Worm (Caenorhabditis elegans) whole organism, L4/young adult: ENCODE measurements around the gene best-17.

ENCODE experiments used
- W03F9.2 ChIP-seq: fragments of 150-350 bp; optimal IDR thresholded peaks from 2 replicates; lab custom pipeline; 2014; ENCODE audit warnings: missing biosample characterization, missing genetic modification characterization
- dao-5 ChIP-seq: sonication (generic microtip); optimal IDR thresholded peaks from 2 replicates; lab custom pipeline; 2016; ENCODE audit warnings: missing genotype, missing genetic modification characterization, moderate library complexity, missing compliant biosample characterization
- him-1 ChIP-seq: sonication (generic microtip); optimal IDR thresholded peaks from 2 replicates; lab custom pipeline; 2016; ENCODE audit warnings: missing genotype, missing genetic modification reagents, missing genetic modification characterization, missing compliant biosample characterization

The best-17 gene

DNA sequence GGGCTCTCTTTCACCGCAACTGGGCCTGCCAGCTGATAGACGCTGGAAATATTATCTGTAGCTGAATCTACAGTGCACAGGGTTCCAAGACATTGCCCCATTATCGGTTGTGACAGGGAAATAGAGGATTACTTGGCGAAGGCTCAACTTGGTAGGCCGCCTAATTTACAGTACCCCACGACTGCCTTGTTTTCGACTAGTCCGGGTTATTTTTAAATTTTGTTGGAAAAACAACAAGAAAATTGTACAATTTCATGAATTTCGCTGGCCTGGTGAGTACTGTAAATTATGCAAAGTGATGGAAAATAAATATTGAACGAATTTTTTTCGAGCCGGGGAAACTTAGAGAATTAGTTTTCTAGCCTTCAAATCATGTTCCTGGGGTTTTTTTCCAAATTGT, 26.6 kb upstream of the best-17 start, which contains the start of gene T19C3.7:
TSS of gene T19C3.7 (minus strand) at position 101 of the 400 bp plus-strand sequence.
- no peak for TF ChIP-seq him-1 (tag; lab: Kevin White, UChicago)
- TF ChIP-seq W03F9.2 (tag; lab: Kevin White, UChicago) = no peak
- TF ChIP-seq dao-5 = no peak

DNA sequence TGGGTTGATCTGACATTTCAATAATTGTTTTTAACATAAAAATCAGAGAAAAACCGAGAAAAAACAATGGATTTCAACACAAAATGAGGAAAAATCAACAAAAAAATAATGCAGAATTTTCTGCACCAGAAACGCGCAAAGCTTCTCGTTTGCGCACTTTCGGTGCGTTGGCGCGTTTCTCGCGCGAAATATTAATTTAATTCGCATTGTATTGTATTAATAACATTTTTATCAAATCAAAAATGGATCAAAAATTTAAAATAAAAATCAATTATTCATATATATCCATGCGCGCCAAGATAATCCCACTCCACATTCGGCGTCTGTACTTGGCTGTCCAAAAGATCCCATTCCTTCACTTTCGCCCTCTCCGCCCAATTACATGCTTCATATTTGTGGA, 25.2 kb upstream of the best-17 start, which contains the start of gene fem-2:
TSS of gene fem-2 (minus strand) at position 9 of the 400 bp plus-strand sequence.
- TF ChIP-seq W03F9.2 (tag; lab: Kevin White, UChicago) = peak; percentile 19
- TF ChIP-seq dao-5 = no peak

ce11 chrIII:631421-631820, 22.0 kb upstream of the best-17 start, which contains the start of gene T19C3.6:
Gene T19C3.6 (minus strand): TSS chrIII:631521.
- TF ChIP-seq W03F9.2 (tag; lab: Kevin White, UChicago) (no peak), him-1 (tag; lab: Kevin White, UChicago) (no peak), dao-5 (no peak)

DNA sequence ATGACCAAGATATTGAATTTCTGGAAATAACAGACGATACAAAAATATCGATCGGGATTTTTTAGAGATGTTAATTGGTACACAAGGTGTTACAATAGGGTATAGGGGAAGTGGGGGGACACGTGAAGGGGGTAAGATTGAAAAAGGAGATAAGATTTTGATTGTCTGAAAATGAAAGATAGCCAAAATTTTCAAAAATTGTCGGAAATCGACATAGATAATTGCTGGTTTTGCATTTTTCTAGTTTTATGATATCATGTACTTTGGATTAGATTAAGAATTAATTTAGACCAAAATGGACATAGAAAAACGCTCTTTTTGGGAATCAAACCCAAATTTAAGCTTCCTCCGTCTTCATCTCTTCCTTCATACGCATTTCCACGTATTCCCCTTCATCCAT, 18.4 kb upstream of the best-17 start, which contains the start of gene T19C3.5:
TSS of gene T19C3.5 (minus strand) at position 101 of the 400 bp plus-strand sequence.
- no peak for TF ChIP-seq dao-5
- TF ChIP-seq him-1 (tag; lab: Kevin White, UChicago) = no peak
- no peak for TF ChIP-seq W03F9.2 (tag; lab: Kevin White, UChicago)

DNA sequence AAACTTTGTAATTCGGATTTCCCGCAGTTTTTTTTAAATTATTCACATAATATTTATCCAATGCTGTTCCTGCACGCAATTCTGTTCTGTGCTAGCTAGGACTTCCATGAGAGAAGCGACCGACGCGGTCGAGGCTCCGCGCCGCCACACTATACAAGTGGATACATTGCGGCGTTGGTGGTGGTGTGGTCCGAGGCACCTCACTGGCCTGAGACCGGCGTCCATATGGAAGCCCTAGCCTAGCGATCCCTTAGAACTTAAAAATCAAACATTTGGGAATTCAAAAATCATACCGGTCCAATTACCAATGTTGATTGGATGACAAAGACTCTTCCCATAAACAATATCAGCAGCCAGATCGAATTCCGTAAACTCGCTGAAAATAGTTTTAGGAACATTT, 16.6 kb upstream of the best-17 start:
- TF ChIP-seq W03F9.2 (tag; lab: Kevin White, UChicago) = no peak
- TF ChIP-seq dao-5 = no peak
- TF ChIP-seq him-1 (tag; lab: Kevin White, UChicago) = no peak

DNA sequence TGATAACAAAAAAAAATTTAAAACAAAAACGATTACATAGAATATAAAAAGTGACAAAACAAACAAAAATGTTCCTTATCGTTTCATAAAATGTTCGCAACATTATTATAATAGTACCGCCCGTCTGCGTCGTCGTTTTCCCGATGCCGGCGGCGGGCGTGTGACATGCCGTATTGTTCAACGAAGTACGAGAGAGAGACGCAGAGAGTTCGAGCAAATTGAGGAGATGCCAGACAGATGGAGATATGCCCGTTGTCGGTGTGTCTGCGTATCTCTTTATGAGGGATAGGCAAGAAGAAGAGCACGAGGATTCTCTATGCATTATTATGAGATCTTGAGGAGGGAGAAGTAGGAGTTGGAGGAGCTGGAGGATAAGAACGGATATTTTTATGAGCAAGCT, 14.3 kb upstream of the best-17 start:
- TF ChIP-seq him-1 (tag; lab: Kevin White, UChicago) (peak; percentile 15), dao-5 (no peak), W03F9.2 (tag; lab: Kevin White, UChicago) (peak; percentile 59)

DNA sequence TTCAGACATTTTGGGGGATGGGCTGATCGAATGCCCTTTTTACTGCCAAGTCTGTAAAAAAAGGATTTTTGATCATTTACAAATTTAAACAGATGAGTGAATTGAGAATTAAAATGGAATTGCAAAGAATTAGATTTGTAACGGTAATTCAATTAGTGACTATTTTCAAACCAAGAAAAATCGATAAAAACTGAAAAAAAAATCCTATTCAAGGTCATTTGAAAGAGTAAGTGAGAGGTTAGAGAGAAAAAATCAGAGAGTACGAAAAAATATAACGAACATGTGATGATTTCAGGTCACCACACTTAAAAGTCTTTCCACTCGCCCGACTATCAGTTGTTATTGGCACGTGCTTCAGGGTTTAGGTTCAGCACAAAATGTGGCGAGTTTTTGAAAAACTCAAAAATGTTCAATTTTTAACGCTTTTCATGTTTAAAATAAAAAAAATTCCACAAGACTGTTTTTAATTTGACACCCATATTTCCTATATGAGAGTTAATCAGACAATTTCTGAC, 10.8 kb upstream of the best-17 start, which contains the start of gene T19C3.4:
TSS of gene T19C3.4 (minus strand) at position 51 of the 515 bp plus-strand sequence.
- TF ChIP-seq dao-5 (no peak), W03F9.2 (tag; lab: Kevin White, UChicago) (no peak), him-1 (tag; lab: Kevin White, UChicago) (no peak)

DNA sequence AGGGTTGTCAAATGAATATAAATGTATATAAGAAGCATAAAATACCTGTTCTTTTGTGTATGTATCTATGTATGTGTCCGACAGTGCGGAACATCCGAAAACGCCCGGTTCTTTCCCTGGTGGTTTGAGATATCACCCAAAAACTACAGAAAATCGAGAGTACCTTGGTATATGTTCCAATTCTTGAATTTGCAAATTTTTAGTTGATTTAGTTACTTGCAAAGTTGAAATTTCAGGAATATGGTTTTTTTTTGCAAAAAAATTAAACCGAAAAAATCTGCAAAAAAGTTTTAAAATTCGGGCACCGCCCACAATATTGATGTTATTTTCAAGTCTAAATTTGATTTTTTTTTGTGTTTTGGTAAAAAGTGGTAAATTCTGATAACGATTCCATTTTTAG, 8.0 kb upstream of the best-17 start, which contains the start of gene T19C3.2:
TSS of gene T19C3.2 (minus strand) at position 101 of the 400 bp plus-strand sequence.
- TF ChIP-seq W03F9.2 (tag; lab: Kevin White, UChicago) (no peak), him-1 (tag; lab: Kevin White, UChicago) (no peak), dao-5 (no peak)

DNA sequence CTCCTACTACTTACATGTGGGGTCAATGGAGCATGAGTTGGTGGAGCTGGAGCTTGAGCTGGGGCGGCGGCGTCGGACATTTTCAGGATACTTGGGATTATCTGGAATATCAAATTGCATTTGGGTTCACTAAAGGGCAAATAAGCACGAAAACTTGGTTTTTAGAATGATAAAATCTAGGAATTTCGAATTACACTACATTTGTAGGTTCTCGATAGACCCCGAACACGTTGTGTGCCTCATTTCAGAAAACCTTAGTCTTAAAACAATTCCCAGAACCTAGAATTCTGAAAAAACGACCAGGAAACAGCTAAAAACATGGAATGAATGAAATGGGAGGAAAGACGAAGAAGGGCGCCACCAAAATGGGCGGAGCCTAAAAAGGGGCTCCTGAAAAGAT, 5.0 kb upstream of the best-17 start, which contains the start of gene T19C3.3:
TSS of gene T19C3.3 (minus strand) at position 101 of the 400 bp plus-strand sequence.
- TF ChIP-seq dao-5 (no peak), him-1 (tag; lab: Kevin White, UChicago) (no peak), W03F9.2 (tag; lab: Kevin White, UChicago) (no peak)

- TF ChIP-seq him-1 (tag; lab: Kevin White, UChicago) (no peak), dao-5 (no peak), W03F9.2 (tag; lab: Kevin White, UChicago) (no peak)
These were observed 3.3 kb upstream of the best-17 start for ce11 chrIII:612759-613158.

DNA sequence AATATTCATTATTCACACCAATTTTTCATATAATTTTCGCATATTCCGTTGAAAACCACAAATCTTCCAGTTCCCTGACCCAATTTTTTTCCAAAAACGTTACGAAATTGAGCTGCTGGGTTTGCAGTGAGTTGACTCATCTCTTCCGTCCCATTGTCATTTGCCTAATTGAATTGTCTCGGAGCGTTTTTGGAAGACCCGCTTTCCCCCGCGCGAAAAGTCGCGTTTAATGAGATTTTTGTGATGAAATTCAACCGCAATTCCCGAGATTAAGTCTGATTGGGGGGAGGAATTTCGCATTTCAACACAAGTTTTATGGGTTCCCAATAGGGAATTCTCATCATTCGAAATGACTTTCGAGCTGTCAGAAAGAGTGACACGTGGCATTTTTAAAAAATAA, 2.5 kb upstream of the best-17 start:
- TF ChIP-seq him-1 (tag; lab: Kevin White, UChicago) (no peak), dao-5 (no peak), W03F9.2 (tag; lab: Kevin White, UChicago) (no peak)

ce11 chrIII:605415-606054, 3.9 kb downstream of the best-17 start, which contains the start of the genes Y55B1AR.4 and ttr-7:
Gene Y55B1AR.4 (minus strand): TSS chrIII:605515.
Gene ttr-7 (plus strand): TSS chrIII:606004.
- TF ChIP-seq dao-5 (no peak), W03F9.2 (tag; lab: Kevin White, UChicago) (no peak), him-1 (tag; lab: Kevin White, UChicago) (no peak)

DNA sequence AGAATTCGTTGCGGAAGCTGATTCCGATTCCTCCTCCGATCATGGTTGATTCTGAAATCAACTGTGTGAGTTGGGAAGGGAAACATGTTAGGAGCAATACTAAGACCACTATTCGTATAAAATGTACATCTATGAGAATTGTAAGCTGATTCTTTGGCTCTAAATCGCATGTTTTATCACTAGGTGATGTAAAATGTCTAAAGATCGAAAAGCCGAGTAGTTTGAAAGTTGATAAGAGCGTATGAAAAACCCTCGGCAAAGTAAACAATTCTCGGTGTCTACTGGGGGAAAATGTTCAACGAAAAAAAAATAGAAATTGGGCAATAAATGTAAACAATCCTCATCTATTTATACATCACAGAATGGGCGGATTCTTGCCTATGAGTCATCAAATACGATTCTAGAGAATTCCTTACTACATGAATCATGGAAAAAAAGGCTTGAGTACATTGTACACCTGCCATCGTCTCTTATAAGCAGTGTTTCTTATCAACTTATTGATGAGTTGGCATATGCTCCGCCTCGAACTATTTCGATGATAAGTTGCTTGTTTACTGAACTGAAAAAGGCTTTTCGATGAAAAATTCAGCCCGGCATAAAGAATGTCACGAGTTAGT, 9.0 kb downstream of the best-17 start, which contains the start of gene lec-6:
TSS of gene lec-6 (minus strand) at position 51 of the 617 bp plus-strand sequence.
- no peak for TF ChIP-seq W03F9.2 (tag; lab: Kevin White, UChicago)
- TF ChIP-seq him-1 (tag; lab: Kevin White, UChicago) = no peak
- no peak for TF ChIP-seq dao-5

DNA sequence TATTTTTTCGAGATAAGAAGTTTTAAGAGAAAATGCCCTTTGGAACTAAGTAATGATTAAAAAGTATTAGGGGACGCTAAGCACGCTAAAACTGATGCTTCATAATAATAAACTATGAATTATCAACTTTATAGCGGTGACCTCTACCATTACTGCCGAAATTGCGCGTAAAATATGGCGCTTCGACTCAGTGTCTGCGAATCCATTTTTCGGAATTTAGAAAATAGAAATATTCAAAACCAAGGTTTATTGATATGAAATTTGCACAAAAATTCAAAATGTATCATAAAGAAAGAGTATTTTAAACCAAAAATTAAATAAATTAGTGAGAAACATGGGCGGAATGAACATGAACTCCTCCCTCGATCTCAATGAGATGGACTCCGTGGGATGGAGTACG, 10.2 kb downstream of the best-17 start:
- TF ChIP-seq W03F9.2 (tag; lab: Kevin White, UChicago) (no peak), dao-5 (no peak), him-1 (tag; lab: Kevin White, UChicago) (no peak)
